Worm (Caenorhabditis elegans) whole organism, early embryonic: ENCODE results near the gene nhl-3.

Experiments used
- F13C5.2 ChIP-seq: sonication (generic microtip); optimal IDR thresholded peaks from 2 replicates; lab custom pipeline; 2017; ENCODE audit warnings: mild to moderate bottlenecking, missing genetic modification characterization, inconsistent platforms, missing compliant biosample characterization
- aly-1 ChIP-seq: sonication (generic microtip); optimal IDR thresholded peaks from 2 replicates; lab custom pipeline; 2016; ENCODE audit warnings: missing genetic modification characterization, missing compliant biosample characterization
- ceh-36 ChIP-seq: sonication (generic microtip); optimal IDR thresholded peaks from 2 replicates; lab custom pipeline; 2016; ENCODE audit warnings: missing genetic modification characterization, inconsistent platforms, missing compliant biosample characterization
- flt-1 ChIP-seq: fragments of 200-800 bp; sonication (Bioruptor generic); IDR thresholded peaks from 2 replicates; pipeline ENCODE4 v1.3.6; 2022; ENCODE audit warnings: missing genetic modification characterization, missing compliant biosample characterization
- sea-1 ChIP-seq: fragments of 200-800 bp; sonication (Bioruptor generic); conservative IDR thresholded peaks from 2 replicates; pipeline ENCODE4 v1.3.6; 2022; ENCODE audit warnings: missing genetic modification characterization, missing compliant biosample characterization

- TF ChIP-seq ceh-36 (tag; lab: Kevin White, UChicago) (no peak), aly-1 (tag; lab: Kevin White, UChicago) (no peak), sea-1 (GFP tag; lab: Robert Waterston, UW) (no peak), flt-1 (GFP tag; lab: Robert Waterston, UW) (no peak), F13C5.2 (tag; lab: Kevin White, UChicago) (no peak)
Measured at ce11 chrII:549501-549900, 52.4 kb downstream of the nhl-3 start.
